Worm (Caenorhabditis elegans): Measurements from ENCODE around the gene vamp-8.

ce11 chrIV:13827586-13827985 is 37.4 kb downstream of the vamp-8 start, which contains the start of gene rga-5:
- TF ChIP-seq him-1 (tag; optimal IDR thresholded peaks at IDR 0.05) (no peak), dao-5 (tag; optimal IDR thresholded peaks at IDR 0.05) (no peak)

Data from whole organism, L4/young adult.